Fruit fly (Drosophila melanogaster) whole organism, embryonic: ENCODE results near the gene Prx2.

Source experiments
- ATbp ChIP-seq: fragments of 200-800 bp; sonication (Bioruptor generic); optimal IDR thresholded peaks from 2 replicates; lab custom pipeline; 2017; ENCODE audit warnings: missing biosample characterization, mild to moderate bottlenecking, missing genetic modification characterization, missing genetic modification reagents
- B-H1 ChIP-seq: fragments of 200-800 bp; sonication (Bioruptor generic); IDR thresholded peaks from 3 replicates; pipeline ENCODE4 v1.3.6; 2022; ENCODE audit warnings: missing biosample characterization, missing genetic modification characterization
- CG10543 ChIP-seq: fragments of 200-800 bp; sonication (Bioruptor generic); optimal IDR thresholded peaks from 3 replicates; lab custom pipeline; 2017; ENCODE audit warnings: missing biosample characterization, mild to moderate bottlenecking, missing genetic modification characterization, moderate library complexity
- CG11247 ChIP-seq: fragments of 200-800 bp; sonication (Bioruptor generic); IDR thresholded peaks from 2 replicates; pipeline ENCODE4 v1.3.6; 2022; ENCODE audit warnings: missing biosample characterization, missing genetic modification characterization
- CG12155 ChIP-seq: fragments of 200-800 bp; sonication (Bioruptor generic); optimal IDR thresholded peaks from 3 replicates; lab custom pipeline; 2016; ENCODE audit warnings: missing biosample characterization, missing genetic modification characterization
- CG13296 ChIP-seq: fragments of 200-800 bp; sonication (Bioruptor generic); optimal IDR thresholded peaks from 3 replicates; lab custom pipeline; 2018; ENCODE audit warnings: missing biosample characterization, mild to moderate bottlenecking, missing genetic modification characterization
- CG14710 ChIP-seq: fragments of 200-800 bp; sonication (Bioruptor generic); optimal IDR thresholded peaks from 3 replicates; lab custom pipeline; 2019; ENCODE audit warnings: missing biosample characterization, mild to moderate bottlenecking, missing genetic modification characterization, moderate library complexity
- CG15073 ChIP-seq: fragments of 200-800 bp; sonication (Bioruptor generic); optimal IDR thresholded peaks from 2 replicates; lab custom pipeline; 2016; ENCODE audit warnings: missing biosample characterization, missing genetic modification characterization
- CG17568 ChIP-seq: fragments of 200-800 bp; sonication (Bioruptor generic); optimal IDR thresholded peaks from 2 replicates; lab custom pipeline; 2018; ENCODE audit warnings: missing biosample characterization, mild to moderate bottlenecking, missing genetic modification characterization, moderate library complexity
- CG1832 ChIP-seq: fragments of 200-800 bp; sonication (Bioruptor generic); optimal IDR thresholded peaks from 2 replicates; lab custom pipeline; 2017; ENCODE audit warnings: missing biosample characterization, mild to moderate bottlenecking, missing genetic modification characterization, inconsistent platforms
- CG3163 ChIP-seq: fragments of 200-800 bp; sonication (Bioruptor generic); optimal IDR thresholded peaks from 3 replicates; lab custom pipeline; 2016; ENCODE audit warnings: missing biosample characterization, missing genetic modification characterization
- CG3407 ChIP-seq: fragments of 200-800 bp; sonication (Bioruptor generic); optimal IDR thresholded peaks from 2 replicates; lab custom pipeline; 2018; ENCODE audit warnings: missing biosample characterization, mild to moderate bottlenecking, missing genetic modification characterization
- CG4424 ChIP-seq: fragments of 200-800 bp; sonication (Bioruptor generic); optimal IDR thresholded peaks from 3 replicates; lab custom pipeline; 2016; ENCODE audit warnings: missing biosample characterization, missing genetic modification characterization
- CG6791 ChIP-seq: fragments of 200-800 bp; sonication (Bioruptor generic); IDR thresholded peaks from 3 replicates; pipeline ENCODE4 v1.3.6; 2022; ENCODE audit warnings: missing biosample characterization, missing genetic modification characterization; ENCODE audit not compliant: partially characterized antibody
- CG7786 ChIP-seq: fragments of 200-800 bp; sonication (Bioruptor generic); optimal IDR thresholded peaks from 2 replicates; lab custom pipeline; 2016; ENCODE audit warnings: missing biosample characterization, missing genetic modification characterization
- CG7928 ChIP-seq: fragments of 200-800 bp; sonication (Bioruptor generic); optimal IDR thresholded peaks from 2 replicates; lab custom pipeline; 2017; ENCODE audit warnings: missing biosample characterization, mild to moderate bottlenecking, missing genetic modification characterization
- CG8924 ChIP-seq: fragments of 200-800 bp; optimal IDR thresholded peaks from 3 replicates; lab custom pipeline; 2019; ENCODE audit warnings: missing biosample characterization, mild to moderate bottlenecking, missing genetic modification characterization, moderate library complexity
- CG9437 ChIP-seq: fragments of 200-800 bp; sonication (Bioruptor generic); optimal IDR thresholded peaks from 2 replicates; lab custom pipeline; 2018; ENCODE audit warnings: missing biosample characterization, mild to moderate bottlenecking, missing genetic modification characterization
- CTCF ChIP-seq: fragments of 200-800 bp; sonication (Bioruptor generic); optimal IDR thresholded peaks from 2 replicates; lab custom pipeline; 2017; ENCODE audit warnings: missing biosample characterization, mild to moderate bottlenecking, missing genetic modification characterization, moderate library complexity
- Chrac-16 ChIP-seq: fragments of 200-800 bp; sonication (Bioruptor generic); optimal IDR thresholded peaks from 3 replicates; lab custom pipeline; 2016; ENCODE audit warnings: missing biosample characterization, missing genetic modification characterization
- CrebB ChIP-seq: fragments of 200-800 bp; sonication (Bioruptor generic); optimal IDR thresholded peaks from 3 replicates; lab custom pipeline; 2018; ENCODE audit warnings: missing biosample characterization, mild to moderate bottlenecking, missing genetic modification characterization
- D19B ChIP-seq: fragments of 200-800 bp; sonication (Bioruptor generic); optimal IDR thresholded peaks from 2 replicates; lab custom pipeline; 2017; ENCODE audit warnings: missing biosample characterization, mild to moderate bottlenecking, missing genetic modification characterization
- Dad ChIP-seq: fragments of 200-800 bp; sonication (Bioruptor generic); optimal IDR thresholded peaks from 3 replicates; lab custom pipeline; 2016; ENCODE audit warnings: missing biosample characterization, missing genetic modification characterization
- Dek ChIP-seq: fragments of 200-800 bp; sonication (Bioruptor generic); optimal IDR thresholded peaks from 3 replicates; lab custom pipeline; 2019; ENCODE audit warnings: missing biosample characterization, mild to moderate bottlenecking, missing genetic modification characterization, moderate library complexity
- Ets97D ChIP-seq: fragments of 200-800 bp; sonication (Bioruptor generic); optimal IDR thresholded peaks from 3 replicates; lab custom pipeline; 2016; ENCODE audit warnings: missing biosample characterization, missing genetic modification characterization
- Hmr ChIP-seq: fragments of 200-800 bp; sonication (Bioruptor generic); optimal IDR thresholded peaks from 3 replicates; lab custom pipeline; 2017; ENCODE audit warnings: mild to moderate bottlenecking, missing biosample characterization, missing genetic modification reagents, missing genetic modification characterization
- NFAT ChIP-seq: fragments of 200-800 bp; sonication (Bioruptor generic); IDR thresholded peaks from 2 replicates; pipeline ENCODE4 v1.3.6; 2022; ENCODE audit warnings: missing biosample characterization, missing genetic modification characterization
- Ravus ChIP-seq: fragments of 200-800 bp; sonication (Bioruptor generic); IDR thresholded peaks from 2 replicates; pipeline ENCODE4 v1.3.6; 2022; ENCODE audit warnings: missing biosample characterization, missing genetic modification characterization
- Sry-δ ChIP-seq: fragments of 200-800 bp; sonication (Bioruptor generic); optimal IDR thresholded peaks from 2 replicates; lab custom pipeline; 2016; ENCODE audit warnings: missing biosample characterization, missing genetic modification characterization
- TFAM ChIP-seq: fragments of 200-800 bp; sonication (Bioruptor generic); optimal IDR thresholded peaks from 2 replicates; lab custom pipeline; 2017; ENCODE audit warnings: missing biosample characterization, missing genetic modification characterization, inconsistent platforms
- dati ChIP-seq: fragments of 200-800 bp; sonication (Bioruptor generic); IDR thresholded peaks from 2 replicates; pipeline ENCODE4 v1.3.6; 2022; ENCODE audit warnings: missing biosample characterization, missing genetic modification characterization
- dmrt11E ChIP-seq: fragments of 200-800 bp; sonication (Bioruptor generic); optimal IDR thresholded peaks from 3 replicates; lab custom pipeline; 2018; ENCODE audit warnings: missing biosample characterization, mild to moderate bottlenecking, missing genetic modification characterization, moderate library complexity
- en ChIP-seq: fragments of 200-800 bp; sonication (Bioruptor generic); optimal IDR thresholded peaks from 2 replicates; lab custom pipeline; 2016; ENCODE audit warnings: missing biosample characterization, missing genetic modification characterization
- ewg ChIP-seq: fragments of 200-800 bp; sonication (Bioruptor generic); optimal IDR thresholded peaks from 3 replicates; lab custom pipeline; 2017; ENCODE audit warnings: mild to moderate bottlenecking, missing biosample characterization, missing genetic modification reagents, missing genetic modification characterization
- gfzf ChIP-seq: fragments of 200-800 bp; sonication (Bioruptor generic); optimal IDR thresholded peaks from 2 replicates; lab custom pipeline; 2016; ENCODE audit warnings: missing biosample characterization, mild to moderate bottlenecking, missing genetic modification characterization, moderate library complexity
- jumu ChIP-seq: fragments of 200-800 bp; sonication (Bioruptor generic); optimal IDR thresholded peaks from 3 replicates; lab custom pipeline; 2016; ENCODE audit warnings: missing biosample characterization, missing genetic modification characterization
- ken ChIP-seq: fragments of 200-800 bp; sonication (Bioruptor generic); IDR thresholded peaks from 3 replicates; pipeline ENCODE4 v1.3.6; 2022; ENCODE audit warnings: missing biosample characterization, missing genetic modification characterization
- kni ChIP-seq: fragments of 200-800 bp; sonication (Bioruptor generic); optimal IDR thresholded peaks from 3 replicates; lab custom pipeline; 2017; ENCODE audit warnings: mild to moderate bottlenecking, missing biosample characterization, missing genetic modification reagents, missing genetic modification characterization
- nmo ChIP-seq: fragments of 200-800 bp; sonication (Bioruptor generic); optimal IDR thresholded peaks from 2 replicates; lab custom pipeline; 2018; ENCODE audit warnings: missing biosample characterization, mild to moderate bottlenecking, missing genetic modification characterization, moderate library complexity
- peb ChIP-seq: fragments of 200-800 bp; sonication (Bioruptor generic); IDR thresholded peaks from 2 replicates; pipeline ENCODE4 v1.3.6; 2022; ENCODE audit warnings: missing biosample characterization, missing genetic modification characterization
- pho ChIP-seq: fragments of 200-800 bp; sonication (Bioruptor generic); optimal IDR thresholded peaks from 2 replicates; lab custom pipeline; 2016; ENCODE audit warnings: missing biosample characterization, missing genetic modification characterization
- phol ChIP-seq: fragments of 200-800 bp; sonication (Bioruptor generic); optimal IDR thresholded peaks from 3 replicates; lab custom pipeline; 2018; ENCODE audit warnings: missing biosample characterization, mild to moderate bottlenecking, missing genetic modification characterization, moderate library complexity
- repo ChIP-seq: fragments of 200-800 bp; sonication (Bioruptor generic); optimal IDR thresholded peaks from 2 replicates; lab custom pipeline; 2016; ENCODE audit warnings: missing biosample characterization, missing genetic modification characterization
- scrt ChIP-seq: fragments of 200-800 bp; sonication (Bioruptor generic); optimal IDR thresholded peaks from 2 replicates; lab custom pipeline; 2018; ENCODE audit warnings: missing biosample characterization, mild to moderate bottlenecking, missing genetic modification characterization, moderate library complexity
- so ChIP-seq: fragments of 200-800 bp; sonication (Bioruptor generic); IDR thresholded peaks from 3 replicates; pipeline ENCODE4 v1.3.6; 2022; ENCODE audit warnings: missing biosample characterization, missing genetic modification characterization
- sug ChIP-seq: fragments of 200-800 bp; optimal IDR thresholded peaks from 2 replicates; lab custom pipeline; 2019; ENCODE audit warnings: missing biosample characterization, mild to moderate bottlenecking, missing genetic modification characterization, moderate library complexity
- tio ChIP-seq: fragments of 200-800 bp; sonication (Bioruptor generic); optimal IDR thresholded peaks from 2 replicates; lab custom pipeline; 2017; ENCODE audit warnings: missing biosample characterization, missing genetic modification characterization, inconsistent platforms
- toy ChIP-seq: fragments of 200-800 bp; sonication (Bioruptor generic); IDR thresholded peaks from 2 replicates; pipeline ENCODE4 v1.3.6; 2022; ENCODE audit warnings: missing biosample characterization, missing genetic modification characterization
- vfl ChIP-seq: fragments of 200-800 bp; sonication (Bioruptor generic); optimal IDR thresholded peaks from 2 replicates; lab custom pipeline; 2016; ENCODE audit warnings: missing biosample characterization, missing genetic modification characterization
- zf30C ChIP-seq: fragments of 200-800 bp; sonication (Bioruptor generic); optimal IDR thresholded peaks from 3 replicates; lab custom pipeline; 2018; ENCODE audit warnings: missing biosample characterization, mild to moderate bottlenecking, missing genetic modification characterization
- zfh2 ChIP-seq: fragments of 200-800 bp; sonication (Bioruptor generic); optimal IDR thresholded peaks from 2 replicates; lab custom pipeline; 2016; ENCODE audit warnings: missing biosample characterization, missing genetic modification characterization

Gene Prx2

DNA sequence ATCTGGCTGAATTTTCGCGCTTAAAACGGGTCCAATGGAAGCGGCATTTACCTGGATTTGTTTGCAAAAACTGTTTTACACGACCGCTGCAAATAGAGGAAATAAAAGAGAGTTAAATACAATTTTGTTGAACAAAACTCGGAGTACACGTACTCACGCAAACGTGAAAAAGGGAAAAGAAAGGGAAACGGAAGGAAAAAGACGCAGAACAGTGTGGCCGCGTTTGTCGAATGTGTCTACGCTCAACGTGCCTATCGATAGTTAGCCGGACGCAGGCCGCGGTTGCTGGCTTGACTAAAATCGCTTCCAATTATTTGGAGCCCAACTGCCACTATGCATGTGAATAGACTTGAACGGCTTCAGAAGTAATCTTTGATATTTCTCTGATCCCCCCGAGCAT, 7.8 kb downstream of the Prx2 start, which contains the start of gene RpS15Aa (continued):
- TF ChIP-seq CrebB (peak; percentile 73), Sry-δ (GFP tag; lab: Kevin White, UChicago) (peak; percentile 76), CG4424 (GFP tag; lab: Kevin White, UChicago) (peak; percentile 73), CG13296 (peak; percentile 79), pho (GFP tag; lab: Kevin White, UChicago) (peak; percentile 78), CG7786 (GFP tag; lab: Kevin White, UChicago) (peak; percentile 51), jumu (peak; percentile 45), CG14710 (tag; lab: Kevin White, UChicago) (peak; percentile 37), Dek (tag; lab: Kevin White, UChicago) (peak; percentile 36), ewg (peak; percentile 65), Chrac-16 (GFP tag; lab: Kevin White, UChicago) (no peak), Hmr (GFP tag; lab: Kevin White, UChicago) (peak; percentile 84), CG8924 (peak; percentile 48), zf30C (peak; percentile 15), vfl (GFP tag; lab: Kevin White, UChicago) (no peak), CG6791 (peak; percentile 73), CG9437 (GFP tag; lab: Kevin White, UChicago) (peak; percentile 43), sug (tag; lab: Kevin White, UChicago) (peak; percentile 59), dmrt11E (peak; percentile 41), Ets97D (peak; percentile 99), peb (GFP tag; lab: Robert Waterston, UW) (no peak), CG10543 (GFP tag; lab: Kevin White, UChicago) (peak; percentile 89), toy (GFP tag; lab: Robert Waterston, UW) (0 out of 2 replicates have a peak, but pooled peaks have one; percentile 44), CG17568 (GFP tag; lab: Kevin White, UChicago) (peak; percentile 83), CG1832 (GFP tag; lab: Kevin White, UChicago) (no peak), phol (peak; percentile 68), CG11247 (GFP tag; lab: Robert Waterston, UW) (peak; percentile 77), D19B (GFP tag; lab: Kevin White, UChicago) (peak; percentile 55), so (GFP tag; lab: Robert Waterston, UW) (0 out of 3 replicates have a peak, but pooled peaks have one; percentile 48), ATbp (peak; percentile 51), CG3407 (GFP tag; lab: Kevin White, UChicago) (peak; percentile 47), nmo (GFP tag; lab: Kevin White, UChicago) (peak; percentile 46), CG15073 (GFP tag; lab: Kevin White, UChicago) (no peak), CG7928 (GFP tag; lab: Kevin White, UChicago) (peak; percentile 28), ken (peak; percentile 86), CG3163 (peak; percentile 61), kni (GFP tag; lab: Kevin White, UChicago) (peak; percentile 79), scrt (GFP tag; lab: Kevin White, UChicago) (peak; percentile 75), CTCF (GFP tag; lab: Kevin White, UChicago) (peak; percentile 61), NFAT (peak; percentile 92), TFAM (GFP tag; lab: Kevin White, UChicago) (peak; percentile 10), Ravus (GFP tag; lab: Robert Waterston, UW) (no peak; the same call in 1 of the 2 replicates), repo (GFP tag; lab: Kevin White, UChicago) (peak; percentile 66), CG12155 (GFP tag; lab: Kevin White, UChicago) (peak; percentile 27), gfzf (peak; percentile 81), en (GFP tag; lab: Kevin White, UChicago) (peak; percentile 74), tio (GFP tag; lab: Kevin White, UChicago) (peak; percentile 42), dati (GFP tag; lab: Robert Waterston, UW) (0 out of 2 replicates have a peak, but pooled peaks have one; percentile 39), zfh2 (GFP tag; lab: Kevin White, UChicago) (peak; percentile 66), B-H1 (GFP tag; lab: Robert Waterston, UW) (peak; percentile 41; the same call in 2 of the 3 replicates), Dad (peak; percentile 66)
